Fruit fly (Drosophila melanogaster): ENCODE measurements around the gene NUCB1.

DNA sequence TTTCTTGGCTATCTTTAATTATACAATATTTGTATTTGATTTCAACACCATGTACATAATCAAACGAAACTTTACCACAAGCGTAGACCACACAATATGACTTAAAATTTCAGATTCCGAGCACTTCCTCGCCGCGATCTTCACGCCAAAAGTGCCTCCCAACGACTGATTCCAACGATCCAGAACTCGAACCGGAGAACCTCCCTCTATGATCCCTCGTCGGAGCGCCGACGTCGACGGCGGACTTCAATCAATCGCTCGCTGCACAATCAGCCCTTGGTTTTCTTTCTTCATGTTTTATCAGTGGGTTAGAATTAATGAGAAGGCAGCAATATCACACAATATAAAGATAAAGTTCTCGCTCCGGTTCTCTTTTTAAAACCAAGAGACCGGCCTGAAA is 38.1 kb downstream of the NUCB1 start, which contains the start of the genes Adgf-A and Adgf-A2:
- TF ChIP-seq Dp (GFP tag; optimal IDR thresholded peaks at IDR 0.05), result no peak
- TF ChIP-seq Awh (GFP tag; IDR thresholded peaks at IDR 0.05), result no peak
- TF ChIP-seq seq (GFP tag; IDR thresholded peaks at IDR 0.05), result no peak

Measured in whole organism, embryonic.